Worm (Caenorhabditis elegans) whole organism, L4 larva: Measurements from ENCODE around the gene gei-8.

ENCODE experiments used
- D1046.2 ChIP-seq: fragments of 200-800 bp; sonication (Bioruptor generic); IDR thresholded peaks from 2 replicates; pipeline ENCODE4 v1.3.6; 2022; ENCODE audit warnings: missing genetic modification characterization, missing compliant biosample characterization
- F44E2.7 ChIP-seq: fragments of 200-800 bp; sonication (Bioruptor generic); IDR thresholded peaks from 2 replicates; pipeline ENCODE4 v2.1.2; 2022; ENCODE audit warnings: missing genetic modification characterization, missing compliant biosample characterization
- T20F7.1 ChIP-seq: fragments of 200-800 bp; sonication (Bioruptor generic); optimal IDR thresholded peaks from 2 replicates; lab custom pipeline; 2018; ENCODE audit warnings: mild to moderate bottlenecking, missing genetic modification characterization, missing compliant biosample characterization
- Y105C5A.15 ChIP-seq: fragments of 200-800 bp; sonication (Bioruptor generic); IDR thresholded peaks from 2 replicates; pipeline ENCODE4 v1.3.6; 2022; ENCODE audit warnings: missing genetic modification characterization, missing compliant biosample characterization
- ZK546.5 ChIP-seq, 2 experiments: sonication (generic microtip); optimal IDR thresholded peaks; 2 replicates each; lab custom pipeline; 2017; ENCODE audit warnings: missing biosample characterization in 2 of 2, missing genetic modification characterization in 2 of 2
- ama-1 ChIP-seq: fragments of 150-350 bp; optimal IDR thresholded peaks from 2 replicates; lab custom pipeline; 2014; ENCODE audit warnings: inconsistent platforms, mixed read lengths
- attf-4 ChIP-seq: sonication (generic microtip); optimal IDR thresholded peaks from 3 replicates; lab custom pipeline; 2017; ENCODE audit warnings: missing biosample characterization, missing genetic modification characterization
- ceh-44 ChIP-seq: fragments of 200-800 bp; sonication (Bioruptor generic); IDR thresholded peaks from 2 replicates; pipeline ENCODE4 v1.3.6; 2022; ENCODE audit warnings: missing genetic modification reagents, missing genetic modification characterization, missing compliant biosample characterization
- ceh-82 ChIP-seq: sonication (generic microtip); optimal IDR thresholded peaks from 2 replicates; lab custom pipeline; 2017; ENCODE audit warnings: missing biosample characterization, missing genetic modification characterization
- daf-12 ChIP-seq: fragments of 150-350 bp; optimal IDR thresholded peaks from 2 replicates; lab custom pipeline; 2014; ENCODE audit warnings: missing biosample characterization, missing genetic modification reagents, missing genetic modification characterization
- daf-16 ChIP-seq, 3 experiments: sonication (generic microtip); optimal IDR thresholded peaks; 2 replicates each; lab custom pipeline; 2016 to 2017; ENCODE audit warnings: missing genetic modification characterization in 3 of 3, missing genetic modification reagents in 3 of 3, mild to moderate bottlenecking in 2 of 3, missing compliant biosample characterization in 2 of 3, missing biosample characterization in 1 of 3, moderate library complexity in 1 of 3
- daf-19 ChIP-seq: fragments of 200-800 bp; sonication (Bioruptor generic); conservative IDR thresholded peaks from 2 replicates; pipeline ENCODE4 v1.3.6; 2022; ENCODE audit warnings: missing genetic modification characterization, missing compliant biosample characterization
- dmd-6 ChIP-seq: fragments of 200-800 bp; sonication (Bioruptor generic); IDR thresholded peaks from 2 replicates; pipeline ENCODE4 v1.3.6; 2022; ENCODE audit warnings: missing genetic modification reagents, missing genetic modification characterization, missing compliant biosample characterization
- dmd-9 ChIP-seq: fragments of 200-800 bp; sonication (Bioruptor generic); IDR thresholded peaks from 2 replicates; pipeline ENCODE4 v1.3.6; 2022; ENCODE audit warnings: missing genetic modification reagents, missing genetic modification characterization, missing compliant biosample characterization
- dpl-1 ChIP-seq: fragments of 150-350 bp; optimal IDR thresholded peaks from 2 replicates; lab custom pipeline; 2014; ENCODE audit warnings: missing biosample characterization, missing genetic modification reagents, missing genetic modification characterization
- dve-1 ChIP-seq: sonication (generic microtip); optimal IDR thresholded peaks from 2 replicates; lab custom pipeline; 2017; ENCODE audit warnings: antibody characterized with exemption, mild to moderate bottlenecking, missing genetic modification characterization, missing compliant biosample characterization; ENCODE audit not compliant: insufficient read depth
- hlh-11 ChIP-seq: fragments of 200-800 bp; sonication (Bioruptor generic); optimal IDR thresholded peaks from 2 replicates; lab custom pipeline; 2018; ENCODE audit warnings: mild to moderate bottlenecking, missing genetic modification characterization, missing compliant biosample characterization
- hlh-30 ChIP-seq: sonication (generic microtip); optimal IDR thresholded peaks from 2 replicates; lab custom pipeline; 2017; ENCODE audit warnings: antibody characterized with exemption, mild to moderate bottlenecking, missing genetic modification characterization, missing compliant biosample characterization; ENCODE audit not compliant: insufficient read depth
- hmg-1.1 ChIP-seq: fragments of 200-800 bp; sonication (Bioruptor generic); IDR thresholded peaks from 2 replicates; pipeline ENCODE4 v1.3.6; 2022; ENCODE audit warnings: missing genetic modification reagents, missing genetic modification characterization, missing compliant biosample characterization
- jun-1 ChIP-seq: fragments of 150-350 bp; optimal IDR thresholded peaks from 2 replicates; lab custom pipeline; 2014; ENCODE audit warnings: missing biosample characterization, missing genetic modification reagents, missing genetic modification characterization
- lin-1 ChIP-seq: fragments of 200-800 bp; sonication (Bioruptor generic); IDR thresholded peaks from 2 replicates; pipeline ENCODE4 v1.3.6; 2022; ENCODE audit warnings: missing genetic modification reagents, missing genetic modification characterization, missing compliant biosample characterization
- lin-15B ChIP-seq: fragments of 150-350 bp; sonication (generic microtip); optimal IDR thresholded peaks from 3 replicates; lab custom pipeline; 2014; ENCODE audit warnings: missing biosample characterization, missing genetic modification characterization
- lin-39 ChIP-seq: fragments of 150-350 bp; optimal IDR thresholded peaks from 2 replicates; lab custom pipeline; 2014; ENCODE audit warnings: missing biosample characterization, missing genetic modification reagents, missing genetic modification characterization
- lir-3 ChIP-seq: sonication (generic microtip); optimal IDR thresholded peaks from 2 replicates; lab custom pipeline; 2016; ENCODE audit warnings: mild to moderate bottlenecking, missing genetic modification characterization, missing compliant biosample characterization
- madf-9 ChIP-seq: fragments of 200-800 bp; sonication (Bioruptor generic); conservative IDR thresholded peaks from 2 replicates; pipeline ENCODE4 v1.3.6; 2022; ENCODE audit warnings: missing genetic modification reagents, missing genetic modification characterization, missing compliant biosample characterization
- mep-1 ChIP-seq: fragments of 150-350 bp; sonication (generic microtip); optimal IDR thresholded peaks from 3 replicates; lab custom pipeline; 2014; ENCODE audit warnings: missing biosample characterization, missing genetic modification characterization
- mxl-2 ChIP-seq: fragments of 200-800 bp; sonication (Bioruptor generic); conservative IDR thresholded peaks from 2 replicates; pipeline ENCODE4 v1.3.6; 2022; ENCODE audit warnings: missing genetic modification reagents, missing genetic modification characterization, missing compliant biosample characterization
- nhr-10 ChIP-seq: fragments of 150-350 bp; optimal IDR thresholded peaks from 2 replicates; lab custom pipeline; 2014; ENCODE audit warnings: missing biosample characterization, missing genetic modification characterization
- nhr-48 ChIP-seq: sonication (generic microtip); optimal IDR thresholded peaks from 2 replicates; lab custom pipeline; 2016; ENCODE audit warnings: mild to moderate bottlenecking, missing genetic modification characterization, missing compliant biosample characterization
- nhr-77 ChIP-seq: fragments of 150-350 bp; optimal IDR thresholded peaks from 2 replicates; lab custom pipeline; 2014; ENCODE audit warnings: missing biosample characterization, missing genetic modification characterization
- php-3 ChIP-seq: fragments of 200-800 bp; sonication (Bioruptor generic); IDR thresholded peaks from 2 replicates; pipeline ENCODE4 v1.3.6; 2022; ENCODE audit warnings: missing genetic modification reagents, missing genetic modification characterization, missing compliant biosample characterization
- pqm-1 ChIP-seq: sonication (generic microtip); optimal IDR thresholded peaks from 2 replicates; lab custom pipeline; 2017; ENCODE audit warnings: missing biosample characterization, missing genetic modification characterization
- rbr-2 ChIP-seq: sonication (generic microtip); optimal IDR thresholded peaks from 2 replicates; lab custom pipeline; 2016; ENCODE audit warnings: missing genotype, missing genetic modification characterization, missing compliant biosample characterization
- saeg-2 ChIP-seq: fragments of 200-800 bp; sonication (Bioruptor generic); IDR thresholded peaks from 2 replicates; pipeline ENCODE4 v1.3.6; 2022; ENCODE audit warnings: missing genetic modification reagents, missing genetic modification characterization, missing compliant biosample characterization
- snpc-1.2 ChIP-seq: fragments of 200-800 bp; sonication (Bioruptor generic); IDR thresholded peaks from 2 replicates; pipeline ENCODE4 v1.3.6; 2022; ENCODE audit warnings: missing genetic modification reagents, missing genetic modification characterization, missing compliant biosample characterization
- snpc-4 ChIP-seq: fragments of 150-350 bp; optimal IDR thresholded peaks from 2 replicates; lab custom pipeline; 2014; ENCODE audit warnings: missing biosample characterization, missing genetic modification characterization
- spr-3 ChIP-seq: fragments of 200-800 bp; sonication (Bioruptor generic); optimal IDR thresholded peaks from 2 replicates; lab custom pipeline; 2018; ENCODE audit warnings: mild to moderate bottlenecking, missing genetic modification characterization, missing compliant biosample characterization
- tag-97 ChIP-seq: fragments of 200-800 bp; sonication (Bioruptor generic); IDR thresholded peaks from 2 replicates; pipeline ENCODE4 v1.3.6; 2022; ENCODE audit warnings: missing genetic modification characterization, missing compliant biosample characterization
- unc-130 ChIP-seq: sonication (generic microtip); optimal IDR thresholded peaks from 2 replicates; lab custom pipeline; 2016; ENCODE audit warnings: missing genetic modification reagents, missing genetic modification characterization, missing compliant biosample characterization
- zag-1 ChIP-seq: fragments of 150-350 bp; optimal IDR thresholded peaks from 2 replicates; lab custom pipeline; 2014; ENCODE audit warnings: missing biosample characterization, missing genetic modification characterization

gei-8 gene

ce11 chrIII:8154423-8154822, 33.4 kb upstream of the gei-8 start:
- no peak for TF ChIP-seq F44E2.7 (GFP tag; lab: Robert Waterston, UW)
- no peak for TF ChIP-seq rbr-2 (tag; lab: Kevin White, UChicago)
- peak; percentile 25 for TF ChIP-seq hlh-30 (tag; lab: Kevin White, UChicago)
- no peak for TF ChIP-seq dmd-9
- TF ChIP-seq ceh-44 = no peak
- no peak for TF ChIP-seq lir-3
- no peak for TF ChIP-seq lin-1 (GFP tag; lab: Robert Waterston, UW)
- TF ChIP-seq hlh-11 (tag; lab: Kevin White, UChicago) = peak; percentile 29
- TF ChIP-seq dmd-6 = peak; percentile 11; the same call in 1 of the 2 replicates
- TF ChIP-seq ama-1 = no peak
- TF ChIP-seq daf-16 (GFP tag; optimal IDR thresholded peaks at IDR 0.05; lab: Kevin White, UChicago) = no peak
- peak; percentile 51 for TF ChIP-seq daf-16 (tag; optimal IDR thresholded peaks at IDR 0.05; lab: Kevin White, UChicago)
- no peak for TF ChIP-seq hmg-1.1 (GFP tag; lab: Robert Waterston, UW)
- no peak for TF ChIP-seq mxl-2
- TF ChIP-seq pqm-1 (tag; lab: Kevin White, UChicago) = peak; percentile 55
- peak; percentile 22 for TF ChIP-seq dpl-1 (GFP tag; lab: Kevin White, UChicago)
- no peak for TF ChIP-seq zag-1 (tag; lab: Kevin White, UChicago)
- TF ChIP-seq mep-1 = no peak
- no peak for TF ChIP-seq spr-3 (GFP tag; lab: Kevin White, UChicago)
- TF ChIP-seq php-3 (GFP tag; lab: Robert Waterston, UW) = peak; percentile 88; the same call in 1 of the 2 replicates
- no peak for TF ChIP-seq T20F7.1 (GFP tag; lab: Kevin White, UChicago)
- peak; percentile 37 for TF ChIP-seq dve-1 (tag; lab: Kevin White, UChicago)
- TF ChIP-seq snpc-4 (tag; lab: Kevin White, UChicago) = no peak
- no peak for TF ChIP-seq attf-4 (tag; lab: Kevin White, UChicago)
- TF ChIP-seq nhr-48 (tag; lab: Kevin White, UChicago) = no peak
- TF ChIP-seq lin-15B = no peak
- no peak for TF ChIP-seq lin-39 (tag; lab: Kevin White, UChicago)
- TF ChIP-seq, all 104 proteins: peak for 8

- TF ChIP-seq unc-130 (GFP tag; lab: Kevin White, UChicago) (no peak), D1046.2 (GFP tag; lab: Robert Waterston, UW) (no peak), ZK546.5 (tag; optimal IDR thresholded peaks at IDR 0.05; lab: Kevin White, UChicago) (no peak), jun-1 (tag; lab: Kevin White, UChicago) (no peak), madf-9 (GFP tag; lab: Robert Waterston, UW) (no peak), Y105C5A.15 (GFP tag; lab: Robert Waterston, UW) (no peak), zag-1 (tag; lab: Kevin White, UChicago) (no peak), lin-39 (tag; lab: Kevin White, UChicago) (no peak), T20F7.1 (GFP tag; lab: Kevin White, UChicago) (no peak), daf-12 (tag; lab: Kevin White, UChicago) (no peak), ceh-82 (tag; lab: Kevin White, UChicago) (no peak), saeg-2 (GFP tag; lab: Robert Waterston, UW) (no peak), tag-97 (no peak), nhr-77 (tag; lab: Kevin White, UChicago) (no peak), daf-19 (no peak), pqm-1 (tag; lab: Kevin White, UChicago) (no peak), snpc-1.2 (GFP tag; lab: Robert Waterston, UW) (no peak), mxl-2 (no peak), nhr-10 (tag; lab: Kevin White, UChicago) (no peak)
- TF ChIP-seq, all 104 proteins: peak for 0
Observed at ce11 chrIII:8148751-8149150, 27.7 kb upstream of the gei-8 start, which contains the start of gene D2007.2. TSS of gene D2007.2 (plus strand) at chrIII:8148963.
